Fruit fly (Drosophila melanogaster) whole organism: ENCODE data around the gene Nelf-A.

Experiments
- CG8478 ChIP-seq: fragments of >200 bp; optimal IDR thresholded peaks from 2 replicates; lab custom pipeline; 2018; ENCODE audit warnings: inconsistent platforms
- Dll ChIP-seq: fragments of >200 bp; optimal IDR thresholded peaks from 2 replicates; lab custom pipeline; 2017
- EcR ChIP-seq, 2 experiments: fragments of >200 bp; optimal IDR thresholded peaks; 2 replicates each; lab custom pipeline; 2017; ENCODE audit warnings: missing biosample characterization in 2 of 2, missing genetic modification characterization in 2 of 2, missing genetic modification reagents in 2 of 2
- pan ChIP-seq: fragments of >200 bp; optimal IDR thresholded peaks from 2 replicates; lab custom pipeline; 2017
- psq ChIP-seq: fragments of >200 bp; optimal IDR thresholded peaks from 2 replicates; lab custom pipeline; 2017
- usp ChIP-seq: fragments of >200 bp; optimal IDR thresholded peaks from 2 replicates; lab custom pipeline; 2017; ENCODE audit warnings: missing biosample characterization, missing genetic modification characterization, mixed read lengths

Gene Nelf-A

dm6 chr3R:21223453-21224057 lies at the start of gene Nelf-A, which contains the start of gene CG3337:
Gene Nelf-A, plus strand, starts transcription at chr3R:21223704.
Gene CG3337, minus strand, starts transcription at chr3R:21223584.
- TF ChIP-seq usp = no peak
- no peak for TF ChIP-seq psq (lab: Kevin White, UChicago)
- no peak for TF ChIP-seq pan (lab: Kevin White, UChicago)
- no peak for TF ChIP-seq Dll (lab: Kevin White, UChicago)
- TF ChIP-seq EcR (GFP tag; optimal IDR thresholded peaks at IDR 0.05; lab: Kevin White, UChicago) = no peak
- TF ChIP-seq CG8478 (lab: Kevin White, UChicago) = no peak

dm6 chr3R:21176663-21177145 lies 46.8 kb upstream of the Nelf-A start:
- TF ChIP-seq CG8478 (lab: Kevin White, UChicago) (no peak), usp (no peak), psq (lab: Kevin White, UChicago) (no peak), EcR (GFP tag; optimal IDR thresholded peaks at IDR 0.05; lab: Kevin White, UChicago) (no peak), pan (lab: Kevin White, UChicago) (no peak), Dll (lab: Kevin White, UChicago) (no peak)

- TF ChIP-seq CG8478 (lab: Kevin White, UChicago) = no peak
These were observed 43.7 kb upstream of the Nelf-A start for dm6 chr3R:21179592-21180390.

- no peak for TF ChIP-seq pan (lab: Kevin White, UChicago)
- TF ChIP-seq Dll (lab: Kevin White, UChicago) = no peak
- TF ChIP-seq psq (lab: Kevin White, UChicago) = no peak
- no peak for TF ChIP-seq EcR (GFP tag; optimal IDR thresholded peaks at IDR 0.05; lab: Kevin White, UChicago)
- TF ChIP-seq usp = no peak
- TF ChIP-seq CG8478 (lab: Kevin White, UChicago) = no peak
These were observed 43.1 kb upstream of the Nelf-A start for dm6 chr3R:21180391-21180796.

dm6 chr3R:21181957-21182356 lies 41.5 kb upstream of the Nelf-A start:
- no peak for TF ChIP-seq Dll (lab: Kevin White, UChicago)
- no peak for TF ChIP-seq CG8478 (lab: Kevin White, UChicago)

- no peak for TF ChIP-seq psq (lab: Kevin White, UChicago)
- TF ChIP-seq Dll (lab: Kevin White, UChicago) = no peak
- TF ChIP-seq usp = no peak
- no peak for TF ChIP-seq EcR (GFP tag; optimal IDR thresholded peaks at IDR 0.05; lab: Kevin White, UChicago)
- no peak for TF ChIP-seq pan (lab: Kevin White, UChicago)
- no peak for TF ChIP-seq CG8478 (lab: Kevin White, UChicago)
These were observed 39.0 kb upstream of the Nelf-A start for dm6 chr3R:21184373-21185132.

dm6 chr3R:21185655-21186054 lies 37.8 kb upstream of the Nelf-A start:
- TF ChIP-seq psq (lab: Kevin White, UChicago) = no peak
- TF ChIP-seq usp = no peak
- TF ChIP-seq CG8478 (lab: Kevin White, UChicago) = no peak

dm6 chr3R:21186606-21187393 lies 36.7 kb upstream of the Nelf-A start:
- TF ChIP-seq Dll (lab: Kevin White, UChicago) (no peak), pan (lab: Kevin White, UChicago) (no peak), CG8478 (lab: Kevin White, UChicago) (no peak), EcR (GFP tag; optimal IDR thresholded peaks at IDR 0.05; lab: Kevin White, UChicago) (no peak), psq (lab: Kevin White, UChicago) (no peak)

dm6 chr3R:21187394-21188392 lies 35.8 kb upstream of the Nelf-A start:
- TF ChIP-seq Dll (lab: Kevin White, UChicago) (no peak), usp (no peak), EcR (GFP tag; optimal IDR thresholded peaks at IDR 0.05; lab: Kevin White, UChicago) (no peak), CG8478 (lab: Kevin White, UChicago) (no peak), psq (lab: Kevin White, UChicago) (no peak), pan (lab: Kevin White, UChicago) (no peak)

dm6 chr3R:21188540-21189276 lies 34.8 kb upstream of the Nelf-A start:
- TF ChIP-seq pan (lab: Kevin White, UChicago) = no peak
- no peak for TF ChIP-seq CG8478 (lab: Kevin White, UChicago)
- TF ChIP-seq psq (lab: Kevin White, UChicago) = no peak
- no peak for TF ChIP-seq EcR (GFP tag; optimal IDR thresholded peaks at IDR 0.05; lab: Kevin White, UChicago)
- no peak for TF ChIP-seq Dll (lab: Kevin White, UChicago)
- no peak for TF ChIP-seq usp
